Worm (Caenorhabditis elegans) whole organism, late embryonic: ENCODE results near the gene F56A8.3.

Experiments used
- C08G9.2 ChIP-seq: sonication (generic microtip); optimal IDR thresholded peaks from 2 replicates; lab custom pipeline; 2016; ENCODE audit warnings: mild to moderate bottlenecking, missing genetic modification characterization, moderate library complexity, missing compliant biosample characterization
- F13H6.1 ChIP-seq: sonication (generic microtip); optimal IDR thresholded peaks from 2 replicates; lab custom pipeline; 2016; ENCODE audit warnings: missing genetic modification characterization, missing compliant biosample characterization
- K02D7.2 ChIP-seq: sonication (generic microtip); optimal IDR thresholded peaks from 2 replicates; lab custom pipeline; 2017; ENCODE audit warnings: mild to moderate bottlenecking, missing genetic modification characterization, missing compliant biosample characterization
- K09A11.1 ChIP-seq: sonication (generic microtip); optimal IDR thresholded peaks from 2 replicates; lab custom pipeline; 2017; ENCODE audit warnings: antibody characterized with exemption, mild to moderate bottlenecking, missing genetic modification characterization, missing compliant biosample characterization; ENCODE audit not compliant: insufficient read depth
- T23F11.4 ChIP-seq: fragments of 200-800 bp; sonication (Bioruptor generic); optimal IDR thresholded peaks from 2 replicates; lab custom pipeline; 2018; ENCODE audit warnings: mild to moderate bottlenecking, missing genetic modification characterization, missing compliant biosample characterization
- Y22D7AL.16 ChIP-seq: sonication (generic microtip); optimal IDR thresholded peaks from 2 replicates; lab custom pipeline; 2016; ENCODE audit warnings: missing genetic modification characterization, missing compliant biosample characterization
- ama-1 ChIP-seq: fragments of 150-350 bp; optimal IDR thresholded peaks from 2 replicates; lab custom pipeline; 2014
- ceh-18 ChIP-seq: sonication (generic microtip); optimal IDR thresholded peaks from 2 replicates; lab custom pipeline; 2016; ENCODE audit warnings: missing genetic modification characterization, missing compliant biosample characterization
- ceh-19 ChIP-seq: fragments of 200-800 bp; sonication (Bioruptor generic); optimal IDR thresholded peaks from 2 replicates; lab custom pipeline; 2018; ENCODE audit warnings: mild to moderate bottlenecking, missing genetic modification characterization, missing compliant biosample characterization
- ceh-2 ChIP-seq: sonication (generic microtip); optimal IDR thresholded peaks from 2 replicates; lab custom pipeline; 2016; ENCODE audit warnings: missing genotype, missing genetic modification characterization, missing compliant biosample characterization
- ceh-22 ChIP-seq: sonication (generic microtip); optimal IDR thresholded peaks from 2 replicates; lab custom pipeline; 2017; ENCODE audit warnings: missing biosample characterization, missing genetic modification characterization
- ceh-24 ChIP-seq: sonication (generic microtip); optimal IDR thresholded peaks from 2 replicates; lab custom pipeline; 2016; ENCODE audit warnings: mild to moderate bottlenecking, missing genetic modification characterization, missing compliant biosample characterization
- ceh-30 ChIP-seq: fragments of 150-350 bp; optimal IDR thresholded peaks from 2 replicates; lab custom pipeline; 2014; ENCODE audit warnings: missing biosample characterization, missing genetic modification characterization
- ceh-45 ChIP-seq: fragments of 200-800 bp; sonication (Bioruptor generic); IDR thresholded peaks from 2 replicates; pipeline ENCODE4 v1.3.6; 2022; ENCODE audit warnings: missing genetic modification reagents, missing genetic modification characterization, missing compliant biosample characterization
- ceh-9 ChIP-seq: sonication (generic microtip); optimal IDR thresholded peaks from 2 replicates; lab custom pipeline; 2016; ENCODE audit warnings: mild to moderate bottlenecking, missing genetic modification characterization, inconsistent platforms, missing compliant biosample characterization
- che-1 ChIP-seq: sonication (generic microtip); optimal IDR thresholded peaks from 2 replicates; lab custom pipeline; 2016; ENCODE audit warnings: mild to moderate bottlenecking, missing genetic modification characterization, missing compliant biosample characterization
- dmd-4 ChIP-seq: sonication (generic microtip); optimal IDR thresholded peaks from 2 replicates; lab custom pipeline; 2016; ENCODE audit warnings: borderline replicate concordance, missing genetic modification characterization, missing compliant biosample characterization
- dve-1 ChIP-seq: sonication (generic microtip); optimal IDR thresholded peaks from 2 replicates; lab custom pipeline; 2017; ENCODE audit warnings: antibody characterized with exemption, mild to moderate bottlenecking, missing genetic modification characterization, missing compliant biosample characterization
- elt-4 ChIP-seq: sonication (generic microtip); optimal IDR thresholded peaks from 2 replicates; lab custom pipeline; 2016; ENCODE audit warnings: missing genetic modification characterization, missing compliant biosample characterization
- ets-4 ChIP-seq: sonication (generic microtip); optimal IDR thresholded peaks from 2 replicates; lab custom pipeline; 2016; ENCODE audit warnings: missing genetic modification characterization, missing compliant biosample characterization
- eyg-1 ChIP-seq: sonication (generic microtip); optimal IDR thresholded peaks from 2 replicates; lab custom pipeline; 2016; ENCODE audit warnings: missing genotype, missing genetic modification characterization, missing compliant biosample characterization
- fax-1 ChIP-seq: sonication (generic microtip); optimal IDR thresholded peaks from 2 replicates; lab custom pipeline; 2016; ENCODE audit warnings: missing genotype, missing genetic modification characterization, missing compliant biosample characterization
- gmeb-2 ChIP-seq: sonication (generic microtip); optimal IDR thresholded peaks from 2 replicates; lab custom pipeline; 2016; ENCODE audit warnings: missing genetic modification characterization, inconsistent platforms, missing compliant biosample characterization
- hlh-13 ChIP-seq: fragments of 200-800 bp; sonication (Bioruptor generic); optimal IDR thresholded peaks from 2 replicates; lab custom pipeline; 2018; ENCODE audit warnings: mild to moderate bottlenecking, missing genetic modification characterization, missing compliant biosample characterization
- hlh-15 ChIP-seq: sonication (generic microtip); optimal IDR thresholded peaks from 2 replicates; lab custom pipeline; 2016; ENCODE audit warnings: missing genetic modification characterization, missing compliant biosample characterization
- hlh-30 ChIP-seq: sonication (generic microtip); optimal IDR thresholded peaks from 2 replicates; lab custom pipeline; 2017; ENCODE audit warnings: antibody characterized with exemption, missing genetic modification characterization, missing compliant biosample characterization; ENCODE audit not compliant: insufficient read depth
- hlh-6 ChIP-seq: sonication (generic microtip); optimal IDR thresholded peaks from 2 replicates; lab custom pipeline; 2016; ENCODE audit warnings: missing genotype, missing genetic modification characterization, missing compliant biosample characterization
- lin-11 ChIP-seq: fragments of 200-800 bp; sonication (Bioruptor generic); optimal IDR thresholded peaks from 2 replicates; lab custom pipeline; 2018; ENCODE audit warnings: mild to moderate bottlenecking, missing genetic modification characterization, missing compliant biosample characterization
- madf-2 ChIP-seq: sonication (generic microtip); optimal IDR thresholded peaks from 2 replicates; lab custom pipeline; 2017; ENCODE audit warnings: missing genetic modification characterization, missing compliant biosample characterization
- nhr-232 ChIP-seq: sonication (generic microtip); optimal IDR thresholded peaks from 2 replicates; lab custom pipeline; 2016; ENCODE audit warnings: missing genetic modification characterization, missing compliant biosample characterization
- pag-3 ChIP-seq: sonication (generic microtip); optimal IDR thresholded peaks from 2 replicates; lab custom pipeline; 2016; ENCODE audit warnings: missing compliant biosample characterization, missing genetic modification characterization, borderline replicate concordance
- pat-9 ChIP-seq: fragments of 200-800 bp; sonication (Bioruptor generic); optimal IDR thresholded peaks from 2 replicates; lab custom pipeline; 2018; ENCODE audit warnings: mild to moderate bottlenecking, missing genetic modification characterization, moderate library complexity, missing compliant biosample characterization
- pha-2 ChIP-seq: sonication (generic microtip); optimal IDR thresholded peaks from 2 replicates; lab custom pipeline; 2017; ENCODE audit warnings: mild to moderate bottlenecking, missing genetic modification characterization, missing compliant biosample characterization
- pha-4 ChIP-seq: fragments of 150-350 bp; optimal IDR thresholded peaks from 2 replicates; lab custom pipeline; 2018; ENCODE audit warnings: missing biosample characterization, missing genetic modification reagents, missing genetic modification characterization
- pros-1 ChIP-seq: fragments of 150-350 bp; optimal IDR thresholded peaks from 2 replicates; lab custom pipeline; 2014; ENCODE audit warnings: missing biosample characterization, missing genetic modification reagents, missing genetic modification characterization
- sdc-2 ChIP-seq: sonication (generic microtip); optimal IDR thresholded peaks from 2 replicates; lab custom pipeline; 2016; ENCODE audit warnings: missing genotype, missing genetic modification characterization, missing compliant biosample characterization
- syd-9 ChIP-seq: sonication (generic microtip); optimal IDR thresholded peaks from 2 replicates; lab custom pipeline; 2016; ENCODE audit warnings: mild to moderate bottlenecking, missing genetic modification characterization, moderate library complexity, missing compliant biosample characterization
- tbx-2 ChIP-seq: sonication (generic microtip); optimal IDR thresholded peaks from 2 replicates; lab custom pipeline; 2016; ENCODE audit warnings: missing genetic modification characterization, missing compliant biosample characterization
- ttx-3 ChIP-seq: sonication (generic microtip); optimal IDR thresholded peaks from 2 replicates; lab custom pipeline; 2016; ENCODE audit warnings: missing genetic modification reagents, missing genetic modification characterization, missing compliant biosample characterization
- unc-3 ChIP-seq, 2 experiments: fragments of 200-800 bp in 1 of 2; sonication (Bioruptor generic) in 1 of 2; sonication (generic microtip) in 1 of 2; conservative IDR thresholded peaks in 1 of 2; optimal IDR thresholded peaks in 1 of 2; 2 replicates each; pipeline versions ENCODE4 v1.3.6 to Lab custom; 2016 to 2022; ENCODE audit warnings: missing compliant biosample characterization in 2 of 2, missing genetic modification characterization in 2 of 2, missing genetic modification reagents in 1 of 2
- unc-42 ChIP-seq: sonication (generic microtip); optimal IDR thresholded peaks from 2 replicates; lab custom pipeline; 2016; ENCODE audit warnings: missing genotype, missing genetic modification characterization, missing compliant biosample characterization
- unc-55 ChIP-seq: sonication (generic microtip); optimal IDR thresholded peaks from 2 replicates; lab custom pipeline; 2017; ENCODE audit warnings: missing biosample characterization, missing genetic modification reagents, missing genetic modification characterization
- ztf-16 ChIP-seq: sonication (generic microtip); optimal IDR thresholded peaks from 2 replicates; lab custom pipeline; 2017; ENCODE audit warnings: missing genetic modification characterization, missing compliant biosample characterization

Gene F56A8.3

DNA sequence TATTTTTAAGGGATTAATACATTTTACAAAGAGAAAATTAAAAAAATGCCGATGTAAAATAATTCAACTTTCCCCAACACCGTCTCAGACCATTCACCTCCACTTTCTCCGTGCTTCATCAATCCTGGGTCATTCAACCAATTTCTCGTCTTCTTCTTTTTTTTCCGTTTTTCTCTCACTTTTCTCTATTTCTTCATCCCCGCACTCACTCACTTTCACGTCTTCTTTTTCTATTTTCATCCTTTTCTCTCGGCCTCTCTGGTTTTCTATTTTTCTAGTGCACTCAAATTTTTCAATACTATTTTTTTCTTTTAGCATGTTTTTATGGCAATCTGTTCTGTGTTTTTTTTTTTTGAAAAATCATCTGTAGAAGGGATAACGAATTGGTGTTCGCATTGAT is 41.0 kb upstream of the F56A8.3 start:
- peak; percentile 10 for TF ChIP-seq unc-42 (tag; lab: Kevin White, UChicago)
- TF ChIP-seq ceh-22 (tag; lab: Kevin White, UChicago) = no peak

ce11 chrIII:13216488-13217016 is 40.1 kb upstream of the F56A8.3 start:
- TF ChIP-seq K02D7.2 (no peak), pros-1 (no peak), ttx-3 (tag; lab: Kevin White, UChicago) (no peak), dmd-4 (tag; lab: Kevin White, UChicago) (no peak), ceh-9 (tag; lab: Kevin White, UChicago) (no peak), nhr-232 (no peak), ceh-30 (tag; lab: Kevin White, UChicago) (no peak), hlh-13 (GFP tag; lab: Kevin White, UChicago) (no peak), ceh-19 (GFP tag; lab: Kevin White, UChicago) (no peak), K09A11.1 (tag; lab: Kevin White, UChicago) (no peak), ceh-45 (GFP tag; lab: Robert Waterston, UW) (no peak), tbx-2 (tag; lab: Kevin White, UChicago) (no peak), ztf-16 (tag; lab: Kevin White, UChicago) (no peak), gmeb-2 (tag; lab: Kevin White, UChicago) (no peak), hlh-30 (tag; lab: Kevin White, UChicago) (no peak), F13H6.1 (tag; lab: Kevin White, UChicago) (no peak), ceh-24 (no peak), unc-55 (GFP tag; lab: Kevin White, UChicago) (no peak)

- TF ChIP-seq eyg-1 (tag; lab: Kevin White, UChicago) = no peak
- TF ChIP-seq ceh-18 = no peak
- TF ChIP-seq T23F11.4 (GFP tag; lab: Kevin White, UChicago) = no peak
- TF ChIP-seq Y22D7AL.16 (tag; lab: Kevin White, UChicago) = no peak
- no peak for TF ChIP-seq ets-4 (tag; lab: Kevin White, UChicago)
- TF ChIP-seq unc-3 (GFP tag; conservative IDR thresholded peaks at IDR 0.05; lab: Robert Waterston, UW) = no peak
- TF ChIP-seq unc-3 (tag; optimal IDR thresholded peaks at IDR 0.05; lab: Kevin White, UChicago) = no peak
These were observed 33.9 kb upstream of the F56A8.3 start, which contains the start of gene Y43F4A.1 for ce11 chrIII:13222772-13223171. Gene Y43F4A.1 (plus strand): TSS chrIII:13223072.

ce11 chrIII:13224395-13224794 is 32.3 kb upstream of the F56A8.3 start:
- TF ChIP-seq hlh-15 (tag; lab: Kevin White, UChicago) (no peak), che-1 (tag; lab: Kevin White, UChicago) (peak; percentile 22), tbx-2 (tag; lab: Kevin White, UChicago) (peak; percentile 36), hlh-6 (peak; percentile 6), hlh-30 (tag; lab: Kevin White, UChicago) (peak; percentile 51), pat-9 (tag; lab: Kevin White, UChicago) (peak; percentile 50), madf-2 (tag; lab: Kevin White, UChicago) (no peak)

- TF ChIP-seq pha-2 (tag; lab: Kevin White, UChicago) = peak; percentile 3
- TF ChIP-seq nhr-232 = peak; percentile 28
- TF ChIP-seq pros-1 = no peak
- peak; percentile 9 for TF ChIP-seq lin-11 (tag; lab: Kevin White, UChicago)
- TF ChIP-seq dve-1 = peak; percentile 9
- TF ChIP-seq fax-1 (tag; lab: Kevin White, UChicago) = no peak
- TF ChIP-seq unc-55 (GFP tag; lab: Kevin White, UChicago) = no peak
- TF ChIP-seq C08G9.2 = peak; percentile 31
- TF ChIP-seq pha-4 (tag; lab: Kevin White, UChicago) = no peak
- TF ChIP-seq sdc-2 (tag; lab: Kevin White, UChicago) = peak; percentile 25
- TF ChIP-seq T23F11.4 (GFP tag; lab: Kevin White, UChicago) = no peak
- peak; percentile 5 for TF ChIP-seq tbx-2 (tag; lab: Kevin White, UChicago)
- TF ChIP-seq madf-2 (tag; lab: Kevin White, UChicago) = no peak
- TF ChIP-seq syd-9 (tag; lab: Kevin White, UChicago) = no peak
- TF ChIP-seq pag-3 = no peak
- no peak for TF ChIP-seq ama-1 (lab: Kevin White, UChicago)
- no peak for TF ChIP-seq elt-4 (tag; lab: Kevin White, UChicago)
- peak; percentile 60 for TF ChIP-seq K02D7.2
- TF ChIP-seq hlh-13 (GFP tag; lab: Kevin White, UChicago) = peak; percentile 26
- no peak for TF ChIP-seq ceh-22 (tag; lab: Kevin White, UChicago)
- no peak for TF ChIP-seq ceh-2 (tag; lab: Kevin White, UChicago)
These were observed 31.7 kb upstream of the F56A8.3 start for ce11 chrIII:13225019-13225418.
